Fruit fly (Drosophila melanogaster) whole organism, embryonic: ENCODE data around the gene Baldspot.
A peak's percentile ranks its signal among the peaks of the same experiment; 100 is the strongest.

ENCODE experiments used
- Asciz ChIP-seq: fragments of 200-800 bp; sonication (Bioruptor generic); optimal IDR thresholded peaks from 2 replicates; lab custom pipeline; 2017; ENCODE audit warnings: missing biosample characterization, mild to moderate bottlenecking, missing genetic modification characterization, missing genetic modification reagents
- Atf-2 ChIP-seq: fragments of 200-800 bp; sonication (Bioruptor generic); optimal IDR thresholded peaks from 2 replicates; lab custom pipeline; 2016; ENCODE audit warnings: missing biosample characterization, missing genetic modification characterization
- Atf3 ChIP-seq: fragments of 200-800 bp; sonication (Bioruptor generic); optimal IDR thresholded peaks from 3 replicates; lab custom pipeline; 2016; ENCODE audit warnings: missing biosample characterization, missing genetic modification characterization
- Awh ChIP-seq: fragments of 200-800 bp; sonication (Bioruptor generic); IDR thresholded peaks from 2 replicates; pipeline ENCODE4, ENCODE4 v1.3.6; 2022; ENCODE audit warnings: missing biosample characterization, missing genetic modification characterization
- Bteb2 ChIP-seq: fragments of 200-800 bp; sonication (Bioruptor generic); optimal IDR thresholded peaks from 2 replicates; lab custom pipeline; 2016; ENCODE audit warnings: missing biosample characterization, missing genetic modification characterization
- CG10267 ChIP-seq: fragments of 200-800 bp; sonication (Bioruptor generic); optimal IDR thresholded peaks from 2 replicates; lab custom pipeline; 2018; ENCODE audit warnings: missing biosample characterization, mild to moderate bottlenecking, missing genetic modification characterization, moderate library complexity
- CG12104 ChIP-seq: fragments of 200-800 bp; sonication (Bioruptor generic); optimal IDR thresholded peaks from 3 replicates; lab custom pipeline; 2016; ENCODE audit warnings: missing biosample characterization, missing genetic modification characterization
- CG12236 ChIP-seq: fragments of 200-800 bp; sonication (Bioruptor generic); optimal IDR thresholded peaks from 2 replicates; lab custom pipeline; 2016; ENCODE audit warnings: missing biosample characterization, missing genetic modification characterization
- CG1529 ChIP-seq: fragments of 200-800 bp; sonication (Bioruptor generic); optimal IDR thresholded peaks from 3 replicates; lab custom pipeline; 2018; ENCODE audit warnings: missing biosample characterization, missing genetic modification characterization
- CG17385 ChIP-seq: fragments of 200-800 bp; sonication (Bioruptor generic); optimal IDR thresholded peaks from 3 replicates; lab custom pipeline; 2018; ENCODE audit warnings: missing biosample characterization, mild to moderate bottlenecking, missing genetic modification characterization
- CG18262 ChIP-seq: fragments of 200-800 bp; optimal IDR thresholded peaks from 3 replicates; lab custom pipeline; 2019; ENCODE audit warnings: missing biosample characterization, mild to moderate bottlenecking, missing genetic modification characterization, moderate library complexity
- CG18764 ChIP-seq: fragments of 200-800 bp; sonication (Bioruptor generic); optimal IDR thresholded peaks from 3 replicates; lab custom pipeline; 2016; ENCODE audit warnings: missing biosample characterization, missing genetic modification characterization
- CG31365 ChIP-seq: fragments of 200-800 bp; sonication (Bioruptor generic); optimal IDR thresholded peaks from 2 replicates; lab custom pipeline; 2018; ENCODE audit warnings: missing biosample characterization, mild to moderate bottlenecking, missing genetic modification characterization
- CG3163 ChIP-seq: fragments of 200-800 bp; sonication (Bioruptor generic); optimal IDR thresholded peaks from 3 replicates; lab custom pipeline; 2016; ENCODE audit warnings: missing biosample characterization, missing genetic modification characterization
- CG5245 ChIP-seq: fragments of 200-800 bp; sonication (Bioruptor generic); optimal IDR thresholded peaks from 3 replicates; lab custom pipeline; 2016; ENCODE audit warnings: missing biosample characterization, missing genetic modification characterization
- CG6272 ChIP-seq: fragments of 200-800 bp; sonication (Bioruptor generic); IDR thresholded peaks from 2 replicates; pipeline ENCODE4 v1.3.6; 2022; ENCODE audit warnings: missing biosample characterization, missing genetic modification characterization
- CG6689 ChIP-seq: fragments of 200-800 bp; sonication (Bioruptor generic); IDR thresholded peaks from 2 replicates; pipeline ENCODE4 v1.3.6; 2022; ENCODE audit warnings: missing biosample characterization, missing genetic modification characterization
- CG8290 ChIP-seq, 3 experiments: fragments of 200-800 bp; sonication (Bioruptor generic); optimal IDR thresholded peaks; 2 replicates each; lab custom pipeline; 2016 to 2019; ENCODE audit warnings: missing biosample characterization in 3 of 3, missing genetic modification characterization in 3 of 3, mild to moderate bottlenecking in 2 of 3, moderate library complexity in 1 of 3
- CG8388 ChIP-seq: fragments of 200-800 bp; sonication (Bioruptor generic); optimal IDR thresholded peaks from 2 replicates; lab custom pipeline; 2019; ENCODE audit warnings: missing biosample characterization, mild to moderate bottlenecking, missing genetic modification characterization, moderate library complexity
- CG9437 ChIP-seq: fragments of 200-800 bp; sonication (Bioruptor generic); optimal IDR thresholded peaks from 2 replicates; lab custom pipeline; 2018; ENCODE audit warnings: missing biosample characterization, mild to moderate bottlenecking, missing genetic modification characterization
- CG9817 ChIP-seq: fragments of 200-800 bp; sonication (Bioruptor generic); optimal IDR thresholded peaks from 2 replicates; lab custom pipeline; 2018; ENCODE audit warnings: missing biosample characterization, mild to moderate bottlenecking, missing genetic modification characterization, moderate library complexity
- CG9876 ChIP-seq: fragments of 200-800 bp; sonication (Bioruptor generic); optimal IDR thresholded peaks from 2 replicates; lab custom pipeline; 2016; ENCODE audit warnings: missing biosample characterization, missing genetic modification characterization
- CkIIα-i1 ChIP-seq: fragments of 200-800 bp; sonication (Bioruptor generic); IDR thresholded peaks from 2 replicates; pipeline ENCODE4 v1.3.6; 2022; ENCODE audit warnings: missing biosample characterization, missing genetic modification characterization
- Dad ChIP-seq: fragments of 200-800 bp; sonication (Bioruptor generic); optimal IDR thresholded peaks from 3 replicates; lab custom pipeline; 2016; ENCODE audit warnings: missing biosample characterization, missing genetic modification characterization
- Dip3 ChIP-seq: fragments of 200-800 bp; sonication (Bioruptor generic); optimal IDR thresholded peaks from 3 replicates; lab custom pipeline; 2016; ENCODE audit warnings: missing biosample characterization, missing genetic modification characterization
- HLH3B ChIP-seq: fragments of 200-800 bp; sonication (Bioruptor generic); IDR thresholded peaks from 2 replicates; pipeline ENCODE4 v1.3.6; 2022; ENCODE audit warnings: missing biosample characterization, missing genetic modification characterization
- Hsf ChIP-seq: fragments of 200-800 bp; sonication (Bioruptor generic); optimal IDR thresholded peaks from 3 replicates; lab custom pipeline; 2016; ENCODE audit warnings: missing biosample characterization, missing genetic modification characterization
- Max ChIP-seq: fragments of 200-800 bp; sonication (Bioruptor generic); optimal IDR thresholded peaks from 2 replicates; lab custom pipeline; 2016; ENCODE audit warnings: missing biosample characterization, mild to moderate bottlenecking, missing genetic modification characterization
- Med ChIP-seq: fragments of 200-800 bp; sonication (Bioruptor generic); peaks from one replicate; lab custom pipeline; 2016; ENCODE audit warnings: missing biosample characterization, missing genetic modification characterization, mild to moderate bottlenecking, inconsistent platforms, moderate library complexity
- Myb ChIP-seq: fragments of 200-800 bp; sonication (Bioruptor generic); optimal IDR thresholded peaks from 2 replicates; lab custom pipeline; 2016; ENCODE audit warnings: missing biosample characterization, missing genetic modification characterization
- NC2β ChIP-seq: fragments of 200-800 bp; sonication (Bioruptor generic); optimal IDR thresholded peaks from 2 replicates; lab custom pipeline; 2016; ENCODE audit warnings: missing biosample characterization, missing genetic modification characterization
- Nf-YA ChIP-seq: fragments of 200-800 bp; sonication (Bioruptor generic); IDR thresholded peaks from 2 replicates; pipeline ENCODE4 v1.3.6; 2022; ENCODE audit warnings: missing biosample characterization, missing genetic modification characterization
- Sox100B ChIP-seq: fragments of 200-800 bp; sonication (Bioruptor generic); optimal IDR thresholded peaks from 3 replicates; lab custom pipeline; 2018; ENCODE audit warnings: missing biosample characterization, mild to moderate bottlenecking, missing genetic modification characterization
- Usf ChIP-seq: fragments of 200-800 bp; sonication (Bioruptor generic); optimal IDR thresholded peaks from 2 replicates; lab custom pipeline; 2017; ENCODE audit warnings: missing genotype, missing biosample characterization, missing genetic modification characterization
- ab ChIP-seq: fragments of 200-800 bp; sonication (Bioruptor generic); optimal IDR thresholded peaks from 2 replicates; lab custom pipeline; 2016; ENCODE audit warnings: missing biosample characterization, missing genetic modification characterization
- abd-A ChIP-seq: fragments of 200-800 bp; sonication (Bioruptor generic); optimal IDR thresholded peaks from 3 replicates; lab custom pipeline; 2019; ENCODE audit warnings: missing biosample characterization, mild to moderate bottlenecking, missing genetic modification characterization, moderate library complexity
- crp ChIP-seq, 2 experiments: fragments of 200-800 bp; sonication (Bioruptor generic); optimal IDR thresholded peaks; 2 replicates in 1 of 2; 3 replicates in 1 of 2; lab custom pipeline; 2017; ENCODE audit warnings: missing biosample characterization in 2 of 2, missing genetic modification characterization in 2 of 2, mild to moderate bottlenecking in 1 of 2, moderate library complexity in 1 of 2
- dmrt11E ChIP-seq: fragments of 200-800 bp; sonication (Bioruptor generic); optimal IDR thresholded peaks from 3 replicates; lab custom pipeline; 2018; ENCODE audit warnings: missing biosample characterization, mild to moderate bottlenecking, missing genetic modification characterization, moderate library complexity
- esg ChIP-seq: fragments of 200-800 bp; sonication (Bioruptor generic); conservative IDR thresholded peaks from 2 replicates; pipeline ENCODE4 v1.3.6; 2022; ENCODE audit warnings: missing biosample characterization, missing genetic modification characterization
- grau ChIP-seq: fragments of 200-800 bp; optimal IDR thresholded peaks from 3 replicates; lab custom pipeline; 2019; ENCODE audit warnings: missing biosample characterization, mild to moderate bottlenecking, missing genetic modification characterization, moderate library complexity
- lola ChIP-seq, 3 experiments: fragments of >200 bp in 2 of 3; fragments of 200-800 bp in 1 of 3; sonication (Bioruptor generic) in 1 of 3; optimal IDR thresholded peaks; 2 replicates each; lab custom pipeline; 2017 to 2019; ENCODE audit warnings: missing biosample characterization in 3 of 3, missing genetic modification characterization in 3 of 3, mild to moderate bottlenecking in 1 of 3, moderate library complexity in 1 of 3
- pan ChIP-seq, 4 experiments: fragments of >200 bp in 3 of 4; fragments of 200-800 bp in 1 of 4; sonication (Bioruptor generic) in 1 of 4; optimal IDR thresholded peaks in 3 of 4; IDR thresholded peaks in 1 of 4; 2 replicates each; pipeline versions ENCODE4 v1.3.6 to Lab custom; 2017 to 2022; ENCODE audit warnings: missing biosample characterization in 2 of 4, missing genetic modification characterization in 2 of 4, mixed read lengths in 1 of 4
- slp2 ChIP-seq: fragments of 200-800 bp; sonication (Bioruptor generic); optimal IDR thresholded peaks from 2 replicates; lab custom pipeline; 2016; ENCODE audit warnings: missing biosample characterization, missing genetic modification characterization
- tna ChIP-seq: fragments of 200-800 bp; sonication (Bioruptor generic); IDR thresholded peaks from 2 replicates; pipeline ENCODE4 v1.3.6; 2022; ENCODE audit warnings: missing biosample characterization, missing genetic modification characterization; ENCODE audit not compliant: partially characterized antibody
- wdn ChIP-seq: fragments of 200-800 bp; sonication (Bioruptor generic); IDR thresholded peaks from 2 replicates; pipeline ENCODE4 v1.3.6; 2022; ENCODE audit warnings: missing biosample characterization, missing genetic modification characterization
- zen2 ChIP-seq: fragments of 200-800 bp; sonication (Bioruptor generic); IDR thresholded peaks from 3 replicates; pipeline ENCODE4 v1.3.6; 2022; ENCODE audit warnings: missing biosample characterization, missing genetic modification characterization; ENCODE audit not compliant: partially characterized antibody
- zfh2 ChIP-seq: fragments of 200-800 bp; sonication (Bioruptor generic); optimal IDR thresholded peaks from 2 replicates; lab custom pipeline; 2016; ENCODE audit warnings: missing biosample characterization, missing genetic modification characterization

Gene Baldspot

DNA sequence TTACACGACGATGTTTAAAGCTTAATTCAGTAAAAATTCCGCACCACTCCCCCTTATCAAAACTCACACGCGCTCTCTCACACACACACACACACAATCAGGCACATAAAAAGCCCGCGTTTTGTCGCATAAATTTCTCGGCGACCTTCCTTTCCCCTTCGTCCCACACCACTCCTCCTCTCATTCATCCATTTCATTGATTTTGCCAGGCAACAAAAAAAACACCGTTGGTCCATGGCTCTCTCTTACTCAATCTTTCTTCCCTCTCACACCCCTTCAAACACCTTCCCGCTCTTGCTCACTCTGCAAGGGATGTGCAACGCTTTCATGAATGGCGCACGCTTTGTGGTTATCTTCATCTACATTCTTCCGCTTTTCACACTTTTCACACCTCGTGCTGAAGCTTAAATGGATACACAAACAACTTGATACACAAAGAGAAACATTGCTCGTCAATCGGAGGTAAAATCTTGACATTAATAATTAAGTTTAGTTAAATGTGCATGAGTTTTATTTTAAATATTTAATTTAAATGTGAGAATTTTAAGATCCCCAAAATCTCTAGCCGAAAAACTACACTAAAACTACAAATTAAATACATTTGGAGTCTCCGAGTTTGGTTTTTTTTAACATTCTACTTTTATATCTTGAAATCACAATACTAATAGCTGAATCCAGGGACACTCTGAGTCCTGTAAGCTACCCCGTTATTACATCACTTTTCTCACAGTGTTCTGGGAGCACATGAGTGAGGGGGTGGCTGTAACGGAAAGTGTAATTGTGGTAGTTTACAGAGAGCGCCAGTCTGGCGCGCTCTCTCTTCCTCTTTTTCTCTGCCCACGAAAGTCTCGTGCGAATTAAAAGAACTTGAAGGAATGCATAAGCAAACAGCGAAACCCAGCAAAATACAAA lies 1.2 kb downstream of the Baldspot start (continued):
- TF ChIP-seq Atf-2 (GFP tag; lab: Kevin White, UChicago) (peak; percentile 91), CG9437 (GFP tag; lab: Kevin White, UChicago) (peak; percentile 96), Hsf (GFP tag; lab: Kevin White, UChicago) (peak; percentile 93), abd-A (tag; lab: Kevin White, UChicago) (peak; percentile 97), Awh (GFP tag; lab: Robert Waterston, UW) (peak; percentile 94), CG6272 (GFP tag; lab: Robert Waterston, UW) (peak; percentile 85), CG18262 (peak; percentile 98), CG5245 (GFP tag; lab: Kevin White, UChicago) (peak; percentile 95), zen2 (GFP tag; lab: Robert Waterston, UW) (no peak), lola (GFP tag; optimal IDR thresholded peaks at IDR 0.05; lab: Kevin White, UChicago) (peak in 1 of 3 experiments; percentile 96), CG18764 (GFP tag; lab: Kevin White, UChicago) (peak; percentile 93), grau (tag; lab: Kevin White, UChicago) (peak; percentile 94), dmrt11E (tag; lab: Kevin White, UChicago) (peak; percentile 93), CG8388 (GFP tag; lab: Kevin White, UChicago) (peak; percentile 97), pan (optimal IDR thresholded peaks at IDR 0.05; lab: Kevin White, UChicago) (no peak), pan (GFP tag; optimal IDR thresholded peaks at IDR 0.05 in 1 of 2, IDR thresholded peaks at IDR 0.05 in 1 of 2) (peak in 1 of 2 experiments; percentile 95), Myb (peak; percentile 74), CG9817 (tag; lab: Kevin White, UChicago) (peak; percentile 94), wdn (GFP tag; lab: Robert Waterston, UW) (peak; percentile 89), CG3163 (GFP tag; lab: Kevin White, UChicago) (peak; percentile 55), CG8290 (GFP tag; optimal IDR thresholded peaks at IDR 0.05; lab: Kevin White, UChicago) (peak; percentile 94), CG8290 (tag; optimal IDR thresholded peaks at IDR 0.05; lab: Kevin White, UChicago) (peak; percentile 77 to 83), Dad (GFP tag; lab: Kevin White, UChicago) (peak; percentile 94), Max (GFP tag; lab: Kevin White, UChicago) (peak; percentile 98), tna (no peak), Asciz (GFP tag; lab: Kevin White, UChicago) (peak; percentile 97), Usf (GFP tag; lab: Kevin White, UChicago) (peak; percentile 89), Med (GFP tag; lab: Kevin White, UChicago) (peak; percentile 98), CG31365 (tag; lab: Kevin White, UChicago) (peak; percentile 73), CG1529 (peak; percentile 95), CG6689 (peak; percentile 95), Nf-YA (GFP tag; lab: Robert Waterston, UW) (peak; percentile 92), NC2β (GFP tag; lab: Kevin White, UChicago) (peak; percentile 75), slp2 (GFP tag; lab: Kevin White, UChicago) (peak; percentile 84), ab (GFP tag; lab: Kevin White, UChicago) (peak; percentile 68), CG9876 (peak; percentile 66), CG10267 (tag; lab: Kevin White, UChicago) (peak; percentile 93), CG12236 (GFP tag; lab: Kevin White, UChicago) (peak; percentile 76), Dip3 (GFP tag; lab: Kevin White, UChicago) (peak; percentile 88), HLH3B (peak; percentile 96), zfh2 (GFP tag; lab: Kevin White, UChicago) (peak; percentile 90), Sox100B (GFP tag; lab: Kevin White, UChicago) (peak; percentile 99), crp (GFP tag; optimal IDR thresholded peaks at IDR 0.05; lab: Kevin White, UChicago) (peak; percentile 35 to 63), Atf3 (GFP tag; lab: Kevin White, UChicago) (peak; percentile 88), Bteb2 (GFP tag; lab: Kevin White, UChicago) (peak; percentile 89), CG17385 (GFP tag; lab: Kevin White, UChicago) (peak; percentile 94), esg (GFP tag; lab: Robert Waterston, UW) (peak; percentile 94), CG12104 (GFP tag; lab: Kevin White, UChicago) (peak; percentile 98), CkIIα-i1 (GFP tag; lab: Robert Waterston, UW) (peak; percentile 69)
